Worm (Caenorhabditis elegans) whole organism, late embryonic: ENCODE data around the gene srz-11.

Experiments
- nhr-11 ChIP-seq: fragments of 150-350 bp; optimal IDR thresholded peaks from 2 replicates; lab custom pipeline; 2014; ENCODE audit warnings: missing biosample characterization, missing genetic modification characterization
- rnt-1 ChIP-seq: sonication (generic microtip); optimal IDR thresholded peaks from 2 replicates; lab custom pipeline; 2016; ENCODE audit warnings: missing genetic modification characterization, missing compliant biosample characterization

- TF ChIP-seq rnt-1 (tag; lab: Kevin White, UChicago) (no peak), nhr-11 (tag; lab: Kevin White, UChicago) (no peak)
Observed at ce11 chrV:15182407-15182806, 19.5 kb downstream of the srz-11 start, which contains the start of gene fbxa-84.
